Worm (Caenorhabditis elegans) whole organism, young adult: Measurements from ENCODE around the gene W10G11.1.

Experiments used
- B0261.1 ChIP-seq: sonication (generic microtip); optimal IDR thresholded peaks from 2 replicates; lab custom pipeline; 2016; ENCODE audit warnings: mild to moderate bottlenecking, missing genetic modification characterization, moderate library complexity, missing compliant biosample characterization
- D2030.7 ChIP-seq: fragments of 200-800 bp; sonication (Bioruptor generic); IDR thresholded peaks from 2 replicates; pipeline ENCODE4 v1.3.6; 2022; ENCODE audit warnings: missing genetic modification reagents, missing genetic modification characterization, missing compliant biosample characterization
- aptf-2 ChIP-seq: fragments of 200-800 bp; sonication (Bioruptor generic); conservative IDR thresholded peaks from 2 replicates; pipeline ENCODE4 v1.3.6; 2022; ENCODE audit warnings: missing genetic modification reagents, missing genetic modification characterization, missing compliant biosample characterization
- aptf-3 ChIP-seq: fragments of 200-800 bp; sonication (Bioruptor generic); IDR thresholded peaks from 2 replicates; pipeline ENCODE4 v1.3.6; 2022; ENCODE audit warnings: missing genetic modification characterization, missing compliant biosample characterization
- attf-3 ChIP-seq: fragments of 200-800 bp; sonication (Bioruptor generic); conservative IDR thresholded peaks from 2 replicates; pipeline ENCODE4 v1.3.6; 2022; ENCODE audit warnings: missing genetic modification reagents, missing genetic modification characterization, missing compliant biosample characterization
- attf-6 ChIP-seq: fragments of 200-800 bp; sonication (Bioruptor generic); IDR thresholded peaks from 2 replicates; pipeline ENCODE4 v1.3.6; 2022; ENCODE audit warnings: missing genetic modification reagents, missing genetic modification characterization, missing compliant biosample characterization
- bed-2 ChIP-seq: fragments of 200-800 bp; sonication (Bioruptor generic); IDR thresholded peaks from 2 replicates; pipeline ENCODE4 v1.3.6; 2022; ENCODE audit warnings: missing genetic modification reagents, missing genetic modification characterization, missing compliant biosample characterization
- cebp-1 ChIP-seq, 2 experiments: fragments of 200-800 bp in 1 of 2; sonication (Bioruptor generic) in 1 of 2; sonication (generic microtip) in 1 of 2; IDR thresholded peaks in 1 of 2; optimal IDR thresholded peaks in 1 of 2; 2 replicates each; pipeline versions ENCODE4 v1.3.6 to Lab custom; 2017 to 2022; ENCODE audit warnings: missing compliant biosample characterization in 2 of 2, missing genetic modification characterization in 2 of 2, mild to moderate bottlenecking in 1 of 2, missing genetic modification reagents in 1 of 2, moderate library complexity in 1 of 2
- dpl-1 ChIP-seq: fragments of 150-350 bp; optimal IDR thresholded peaks from 2 replicates; lab custom pipeline; 2014; ENCODE audit warnings: missing biosample characterization, missing genetic modification reagents, missing genetic modification characterization
- egl-18 ChIP-seq: fragments of 200-800 bp; sonication (Bioruptor generic); IDR thresholded peaks from 2 replicates; pipeline ENCODE4 v1.3.6; 2022; ENCODE audit warnings: missing genetic modification reagents, missing genetic modification characterization, missing compliant biosample characterization
- ets-4 ChIP-seq: fragments of 200-800 bp; sonication (Bioruptor generic); optimal IDR thresholded peaks from 2 replicates; lab custom pipeline; 2018; ENCODE audit warnings: mild to moderate bottlenecking, missing genetic modification characterization, missing compliant biosample characterization
- him-1 ChIP-seq: sonication (generic microtip); optimal IDR thresholded peaks from 2 replicates; lab custom pipeline; 2016; ENCODE audit warnings: missing genotype, missing genetic modification reagents, missing genetic modification characterization, missing compliant biosample characterization
- hrde-1 ChIP-seq: sonication (generic microtip); optimal IDR thresholded peaks from 2 replicates; lab custom pipeline; 2016; ENCODE audit warnings: missing genetic modification characterization, mild to moderate bottlenecking, missing compliant biosample characterization, moderate library complexity, missing genotype, missing genetic modification reagents, borderline replicate concordance
- lag-1 ChIP-seq: fragments of 200-800 bp; sonication (Bioruptor generic); IDR thresholded peaks from 2 replicates; pipeline ENCODE4 v1.3.6; 2022; ENCODE audit warnings: missing genetic modification reagents, missing genetic modification characterization, missing compliant biosample characterization
- let-607 ChIP-seq, 2 experiments: fragments of 200-800 bp in 1 of 2; sonication (Bioruptor generic) in 1 of 2; sonication (generic microtip) in 1 of 2; optimal IDR thresholded peaks; 2 replicates each; lab custom pipeline; 2016 to 2018; ENCODE audit warnings: mild to moderate bottlenecking in 2 of 2, missing compliant biosample characterization in 2 of 2, missing genetic modification characterization in 2 of 2, moderate library complexity in 2 of 2, missing genotype in 1 of 2
- lin-40 ChIP-seq: sonication (generic microtip); optimal IDR thresholded peaks from 2 replicates; lab custom pipeline; 2016; ENCODE audit warnings: missing genetic modification characterization, mild to moderate bottlenecking, missing compliant biosample characterization, missing genotype, missing genetic modification reagents
- madf-3 ChIP-seq: fragments of 200-800 bp; sonication (Bioruptor generic); IDR thresholded peaks from 2 replicates; pipeline ENCODE4 v1.3.6; 2022; ENCODE audit warnings: missing genetic modification reagents, missing genetic modification characterization, missing compliant biosample characterization
- madf-6 ChIP-seq: fragments of 200-800 bp; sonication (Bioruptor generic); IDR thresholded peaks from 2 replicates; pipeline ENCODE4 v1.3.6; 2022; ENCODE audit warnings: missing genetic modification reagents, missing genetic modification characterization, missing compliant biosample characterization
- nhr-80 ChIP-seq: sonication (generic microtip); optimal IDR thresholded peaks from 2 replicates; lab custom pipeline; 2016; ENCODE audit warnings: missing genetic modification characterization, missing compliant biosample characterization
- nhr-90 ChIP-seq: sonication (generic microtip); optimal IDR thresholded peaks from 2 replicates; lab custom pipeline; 2016; ENCODE audit warnings: missing genotype, mild to moderate bottlenecking, missing genetic modification characterization, missing compliant biosample characterization
- pbrm-1 ChIP-seq: fragments of 200-800 bp; sonication (Bioruptor generic); IDR thresholded peaks from 2 replicates; pipeline ENCODE4 v1.3.6; 2022; ENCODE audit warnings: missing genetic modification reagents, missing genetic modification characterization, missing compliant biosample characterization
- rec-8 ChIP-seq, 2 experiments: sonication (generic microtip); optimal IDR thresholded peaks; 2 replicates each; lab custom pipeline; 2016; ENCODE audit warnings: mild to moderate bottlenecking in 2 of 2, missing genetic modification characterization in 2 of 2, missing genetic modification reagents in 2 of 2, missing genotype in 2 of 2, missing biosample characterization in 1 of 2, missing compliant biosample characterization in 1 of 2, moderate library complexity in 1 of 2
- sea-2 ChIP-seq: fragments of 200-800 bp; sonication (Bioruptor generic); IDR thresholded peaks from 2 replicates; pipeline ENCODE4 v1.3.6; 2022; ENCODE audit warnings: missing genetic modification characterization, missing compliant biosample characterization
- snpc-1.1 ChIP-seq: sonication (generic microtip); optimal IDR thresholded peaks from 2 replicates; lab custom pipeline; 2017; ENCODE audit warnings: missing genetic modification characterization, mild to moderate bottlenecking, missing compliant biosample characterization, antibody characterized with exemption, moderate library complexity, missing genotype, missing genetic modification reagents; ENCODE audit not compliant: insufficient read depth
- snpc-3.4 ChIP-seq: sonication (generic microtip); optimal IDR thresholded peaks from 2 replicates; lab custom pipeline; 2017; ENCODE audit warnings: missing genetic modification characterization, mild to moderate bottlenecking, missing compliant biosample characterization, antibody characterized with exemption, moderate library complexity, missing genotype, missing genetic modification reagents
- snpc-4 ChIP-seq, 5 experiments: fragments of 150-350 bp in 1 of 5; sonication (generic microtip) in 4 of 5; optimal IDR thresholded peaks; 2 replicates each; lab custom pipeline; 2014 to 2018; ENCODE audit warnings: missing genetic modification characterization in 5 of 5, missing biosample characterization in 3 of 5, antibody characterized with exemption in 2 of 5, mild to moderate bottlenecking in 2 of 5, missing compliant biosample characterization in 2 of 5, missing genotype in 2 of 5, moderate library complexity in 2 of 5, missing genetic modification reagents in 1 of 5
- somi-1 ChIP-seq: fragments of 200-800 bp; sonication (Bioruptor generic); optimal IDR thresholded peaks from 2 replicates; lab custom pipeline; 2018; ENCODE audit warnings: mild to moderate bottlenecking, missing genetic modification characterization, missing compliant biosample characterization
- unc-130 ChIP-seq: sonication (generic microtip); optimal IDR thresholded peaks from 2 replicates; lab custom pipeline; 2016; ENCODE audit warnings: missing genetic modification reagents, missing genetic modification characterization, missing compliant biosample characterization
- ztf-26 ChIP-seq: sonication (generic microtip); optimal IDR thresholded peaks from 2 replicates; lab custom pipeline; 2017; ENCODE audit warnings: missing genetic modification characterization, missing compliant biosample characterization
- ztf-28 ChIP-seq: fragments of 200-800 bp; sonication (Bioruptor generic); IDR thresholded peaks from 2 replicates; pipeline ENCODE4 v1.3.6; 2022; ENCODE audit warnings: missing genetic modification reagents, missing genetic modification characterization, missing compliant biosample characterization
- ztf-3 ChIP-seq: fragments of 200-800 bp; sonication (Bioruptor generic); optimal IDR thresholded peaks from 2 replicates; lab custom pipeline; 2018; ENCODE audit warnings: mild to moderate bottlenecking, missing genetic modification characterization, missing compliant biosample characterization

Gene W10G11.1

ce11 chrII:3581752-3582151 is 21.3 kb upstream of the W10G11.1 start, which contains the start of gene srh-59:
Gene srh-59 (plus strand): TSS chrII:3582052.
- no peak for TF ChIP-seq madf-3 (GFP tag; lab: Robert Waterston, UW)
- no peak for TF ChIP-seq ztf-28 (GFP tag; lab: Robert Waterston, UW)
- no peak for TF ChIP-seq lag-1 (GFP tag; lab: Robert Waterston, UW)
- no peak for TF ChIP-seq attf-3 (GFP tag; lab: Robert Waterston, UW)
- TF ChIP-seq him-1 (tag; lab: Kevin White, UChicago): no peak
- no peak for TF ChIP-seq madf-6 (GFP tag; lab: Robert Waterston, UW)
- TF ChIP-seq egl-18 (GFP tag; lab: Robert Waterston, UW): no peak

ce11 chrII:3579767-3580166 is 19.3 kb upstream of the W10G11.1 start, which contains the start of gene clec-134:
Gene clec-134 (plus strand): TSS chrII:3580067.
- no peak for TF ChIP-seq attf-6 (GFP tag; lab: Robert Waterston, UW)
- no peak for TF ChIP-seq ztf-26 (tag; lab: Kevin White, UChicago)
- no peak for TF ChIP-seq snpc-1.1

ce11 chrII:3578121-3578520 is 17.6 kb upstream of the W10G11.1 start, which contains the start of gene clec-133:
Gene clec-133 (plus strand): TSS chrII:3578421.
- TF ChIP-seq D2030.7 (GFP tag; lab: Robert Waterston, UW): no peak
- no peak for TF ChIP-seq somi-1 (GFP tag; lab: Kevin White, UChicago)
- TF ChIP-seq snpc-4 (GFP tag; optimal IDR thresholded peaks at IDR 0.05; lab: Kevin White, UChicago): no peak
- no peak for TF ChIP-seq snpc-4 (tag; optimal IDR thresholded peaks at IDR 0.05; lab: Kevin White, UChicago)
- no peak for TF ChIP-seq dpl-1 (GFP tag; lab: Kevin White, UChicago)
- no peak for TF ChIP-seq B0261.1
- no peak for TF ChIP-seq lin-40 (tag; lab: Kevin White, UChicago)
- no peak for TF ChIP-seq ets-4 (GFP tag; lab: Kevin White, UChicago)
- TF ChIP-seq aptf-2: no peak
- TF ChIP-seq, all 124 proteins: peak for 0

ce11 chrII:3576742-3577141 is 16.2 kb upstream of the W10G11.1 start, which contains the start of gene clec-132:
Gene clec-132 (plus strand): TSS chrII:3577042.
- TF ChIP-seq let-607 (tag; optimal IDR thresholded peaks at IDR 0.05; lab: Kevin White, UChicago) (no peak), ztf-3 (no peak), sea-2 (GFP tag; lab: Robert Waterston, UW) (no peak), rec-8 (tag; optimal IDR thresholded peaks at IDR 0.05; lab: Kevin White, UChicago) (no peak), nhr-90 (tag; lab: Kevin White, UChicago) (no peak), snpc-3.4 (tag; lab: Kevin White, UChicago) (no peak), pbrm-1 (GFP tag; lab: Robert Waterston, UW) (no peak)

- no peak for TF ChIP-seq bed-2 (GFP tag; lab: Robert Waterston, UW)
- TF ChIP-seq cebp-1 (GFP tag; IDR thresholded peaks at IDR 0.05; lab: Robert Waterston, UW): no peak
- no peak for TF ChIP-seq cebp-1 (tag; optimal IDR thresholded peaks at IDR 0.05; lab: Kevin White, UChicago)
- TF ChIP-seq hrde-1 (tag; lab: Kevin White, UChicago): no peak
- TF ChIP-seq nhr-80 (tag; lab: Kevin White, UChicago): no peak
- TF ChIP-seq unc-130: no peak
- no peak for TF ChIP-seq snpc-4 (GFP tag; optimal IDR thresholded peaks at IDR 0.05; lab: Kevin White, UChicago)
- TF ChIP-seq snpc-4 (tag; optimal IDR thresholded peaks at IDR 0.05; lab: Kevin White, UChicago): no peak
- TF ChIP-seq aptf-3 (GFP tag; lab: Robert Waterston, UW): no peak
Observed at ce11 chrII:3573255-3573654, 12.8 kb upstream of the W10G11.1 start, which contains the start of gene clec-130. Gene clec-130 (plus strand): TSS chrII:3573555.
